Worm (Caenorhabditis elegans): ENCODE data around the gene Y57A10A.5.
"Not testable (repeated sequence)": the region's sequence is repeated elsewhere in the genome, so short reads cannot be mapped to it uniquely, and the experiment has no call there.

The Y57A10A.5 gene

ce11 chrII:12143558-12143957 lies 10.7 kb upstream of the Y57A10A.5 start:
- TF ChIP-seq ets-4 (tag; optimal IDR thresholded peaks at IDR 0.05) (no peak), elt-2 (tag; optimal IDR thresholded peaks at IDR 0.05) (no peak), ceh-18 (tag; optimal IDR thresholded peaks at IDR 0.05) (no peak), ttx-3 (tag; optimal IDR thresholded peaks at IDR 0.05) (no peak)

- TF ChIP-seq ceh-22 (tag; optimal IDR thresholded peaks at IDR 0.05): no peak
- no peak for TF ChIP-seq ceh-48 (tag; optimal IDR thresholded peaks at IDR 0.05)
- no peak for TF ChIP-seq hlh-8 (tag; optimal IDR thresholded peaks at IDR 0.05)
- TF ChIP-seq tbx-2 (tag; optimal IDR thresholded peaks at IDR 0.05): no peak
- TF ChIP-seq npax-4 (tag; optimal IDR thresholded peaks at IDR 0.05): no peak
- no peak for TF ChIP-seq ceh-24 (tag; optimal IDR thresholded peaks at IDR 0.05)
- TF ChIP-seq Y22D7AL.16 (tag; optimal IDR thresholded peaks at IDR 0.05): no peak
- no peak for TF ChIP-seq elt-2 (tag; optimal IDR thresholded peaks at IDR 0.05)
- no peak for TF ChIP-seq nfya-1 (tag; optimal IDR thresholded peaks at IDR 0.05)
- TF ChIP-seq C38D4.7 (GFP tag; optimal IDR thresholded peaks at IDR 0.05): no peak
- no peak for TF ChIP-seq fkh-10 (GFP tag; optimal IDR thresholded peaks at IDR 0.05)
- TF ChIP-seq fkh-6 (tag; optimal IDR thresholded peaks at IDR 0.05): no peak
- TF ChIP-seq T23F11.4 (GFP tag; optimal IDR thresholded peaks at IDR 0.05): no peak
- no peak for TF ChIP-seq ceh-14 (tag; optimal IDR thresholded peaks at IDR 0.05)
- TF ChIP-seq zip-5 (tag; optimal IDR thresholded peaks at IDR 0.05): no peak
- no peak for TF ChIP-seq unc-86 (tag; optimal IDR thresholded peaks at IDR 0.05)
- no peak for TF ChIP-seq pax-1 (tag; optimal IDR thresholded peaks at IDR 0.05)
- TF ChIP-seq ceh-9 (tag; optimal IDR thresholded peaks at IDR 0.05): no peak
These were observed 7.0 kb upstream of the Y57A10A.5 start, which contains the start of gene Y57A10A.2 for ce11 chrII:12147331-12147730. Gene Y57A10A.2, plus strand, starts transcription at chrII:12147631.

- TF ChIP-seq gmeb-2 (tag; optimal IDR thresholded peaks at IDR 0.05): no peak
- TF ChIP-seq unc-3 (GFP tag; conservative IDR thresholded peaks at IDR 0.05): no peak
- TF ChIP-seq unc-3 (tag; optimal IDR thresholded peaks at IDR 0.05): no peak
- TF ChIP-seq C38D4.7 (GFP tag; optimal IDR thresholded peaks at IDR 0.05): no peak
- no peak for TF ChIP-seq pat-9 (tag; optimal IDR thresholded peaks at IDR 0.05)
- TF ChIP-seq sox-4 (tag; optimal IDR thresholded peaks at IDR 0.05): no peak
- no peak for TF ChIP-seq ceh-22 (tag; optimal IDR thresholded peaks at IDR 0.05)
- TF ChIP-seq unc-86 (tag; optimal IDR thresholded peaks at IDR 0.05): no peak
- no peak for TF ChIP-seq nhr-11 (tag; optimal IDR thresholded peaks at IDR 0.05)
- no peak for TF ChIP-seq ceh-45 (GFP tag; IDR thresholded peaks at IDR 0.05)
- TF ChIP-seq tbx-7 (tag; optimal IDR thresholded peaks at IDR 0.05): no peak
- TF ChIP-seq syd-9 (tag; optimal IDR thresholded peaks at IDR 0.05): no peak
- TF ChIP-seq ceh-48 (tag; optimal IDR thresholded peaks at IDR 0.05): no peak
- no peak for TF ChIP-seq odd-2 (tag; optimal IDR thresholded peaks at IDR 0.05)
- no peak for TF ChIP-seq tbx-2 (tag; optimal IDR thresholded peaks at IDR 0.05)
- TF ChIP-seq ama-1 (optimal IDR thresholded peaks at IDR 0.05): no peak
These were observed 4.1 kb upstream of the Y57A10A.5 start for ce11 chrII:12150227-12150626.

DNA sequence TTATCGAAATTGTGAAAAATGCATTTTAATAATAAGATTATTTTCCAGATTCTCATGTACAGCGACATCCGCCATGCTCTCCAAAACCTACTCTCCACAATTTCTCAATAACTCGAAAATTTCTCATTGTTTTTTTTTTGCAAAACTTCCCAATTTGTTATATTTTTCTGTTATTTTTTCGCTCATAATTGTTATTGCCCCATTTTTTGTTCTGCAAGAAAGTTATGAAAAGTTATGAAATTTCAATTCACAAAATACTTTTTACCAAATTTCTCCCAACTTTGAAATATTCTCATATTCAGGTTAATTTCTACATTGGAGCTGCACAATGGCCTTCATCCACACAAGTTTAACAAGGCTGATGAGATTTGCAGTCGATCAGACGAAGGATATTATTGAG lies 2.6 kb upstream of the Y57A10A.5 start, which contains the start of gene Y57A10A.4:
Gene Y57A10A.4 (plus strand): TSS at position 301 of the 400 bp plus-strand sequence.
- TF ChIP-seq ceh-22, unc-86, K02D7.2 (tag; optimal IDR thresholded peaks at IDR 0.05): not testable (repeated sequence)

DNA sequence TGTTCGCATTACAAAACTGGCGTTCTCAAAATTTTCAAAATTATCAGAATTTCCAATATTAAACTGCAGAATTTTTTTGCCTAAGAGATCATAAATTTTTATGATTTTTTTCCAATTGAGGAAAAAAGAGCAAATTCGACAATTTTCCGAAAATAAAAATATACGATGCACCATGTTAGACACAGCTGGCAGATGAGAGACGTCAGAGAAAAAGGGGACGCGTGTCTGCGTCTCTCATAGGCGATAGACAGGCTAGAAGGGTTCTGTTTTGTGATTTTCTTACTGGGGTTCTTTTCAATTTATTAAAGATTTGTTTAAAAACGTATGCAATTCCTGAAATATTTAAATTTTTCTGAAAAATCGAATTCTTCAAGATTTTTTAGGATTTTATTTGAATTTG lies 8.7 kb downstream of the Y57A10A.5 start:
- TF ChIP-seq pha-2 (tag; optimal IDR thresholded peaks at IDR 0.05): no peak
- TF ChIP-seq dve-1 (tag; optimal IDR thresholded peaks at IDR 0.05): no peak
- TF ChIP-seq ahr-1 (tag; optimal IDR thresholded peaks at IDR 0.05): no peak
- TF ChIP-seq lim-6 (tag; optimal IDR thresholded peaks at IDR 0.05): no peak
